Worm (Caenorhabditis elegans): ENCODE measurements around the gene F15B9.10.

F15B9.10 gene

DNA sequence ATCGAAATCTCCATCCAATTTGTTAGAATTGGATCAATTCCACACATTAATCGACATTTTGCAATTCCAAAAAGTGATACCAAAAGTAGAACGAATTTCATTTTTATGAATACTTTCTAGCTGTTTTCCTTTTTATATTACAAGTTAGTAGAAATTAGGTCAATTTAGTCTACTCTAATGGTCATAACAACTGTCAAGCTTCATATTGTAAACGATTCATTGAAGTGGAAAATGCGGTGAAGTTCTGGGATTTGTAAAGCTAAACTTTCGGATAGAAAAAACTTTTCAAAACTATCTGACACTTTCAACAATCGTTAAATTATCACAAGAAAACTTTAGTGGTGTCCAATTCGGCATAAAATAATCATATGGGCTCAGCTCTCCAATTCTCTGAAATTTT, 25.9 kb upstream of the F15B9.10 start, which contains the start of gene W07G4.7:
Gene W07G4.7, minus strand, starts transcription at position 101 of the 400 bp plus-strand sequence.
- TF ChIP-seq unc-62 (GFP tag; optimal IDR thresholded peaks at IDR 0.05) (no peak), mml-1 (tag; optimal IDR thresholded peaks at IDR 0.05) (no peak), sea-2 (GFP tag; optimal IDR thresholded peaks at IDR 0.05) (no peak), pqm-1 (tag; optimal IDR thresholded peaks at IDR 0.05) (no peak), snpc-4 (tag; optimal IDR thresholded peaks at IDR 0.05) (no peak), ztf-11 (tag; optimal IDR thresholded peaks at IDR 0.05) (no peak), nhr-67 (tag; optimal IDR thresholded peaks at IDR 0.05) (no peak), nhr-28 (tag; optimal IDR thresholded peaks at IDR 0.05) (no peak), nhr-12 (tag; optimal IDR thresholded peaks at IDR 0.05) (no peak), nhr-76 (tag; optimal IDR thresholded peaks at IDR 0.05) (no peak), fkh-2 (tag; optimal IDR thresholded peaks at IDR 0.05) (no peak)

ce11 chrV:13033223-13033622, 24.5 kb upstream of the F15B9.10 start, which contains the start of gene W07G4.1:
Gene W07G4.1, plus strand, starts transcription at chrV:13033523.
- TF ChIP-seq ceh-82 (tag; optimal IDR thresholded peaks at IDR 0.05) (no peak), egl-27 (tag; optimal IDR thresholded peaks at IDR 0.05) (no peak), nhr-11 (tag; optimal IDR thresholded peaks at IDR 0.05) (no peak), elt-1 (tag; optimal IDR thresholded peaks at IDR 0.05) (no peak), ZK546.5 (tag; optimal IDR thresholded peaks at IDR 0.05) (no peak), egl-5 (tag; optimal IDR thresholded peaks at IDR 0.05) (no peak), jun-1 (tag; optimal IDR thresholded peaks at IDR 0.05) (no peak), ztf-11 (tag; optimal IDR thresholded peaks at IDR 0.05) (no peak), pqm-1 (tag; optimal IDR thresholded peaks at IDR 0.05) (no peak), skn-1 (tag; optimal IDR thresholded peaks at IDR 0.05) (no peak), ceh-9 (tag; optimal IDR thresholded peaks at IDR 0.05) (no peak), ceh-16 (tag; optimal IDR thresholded peaks at IDR 0.05) (no peak), nhr-43 (tag; optimal IDR thresholded peaks at IDR 0.05; ENCODE audit: poor library complexity, severe bottlenecking) (no peak), lin-15B (tag; optimal IDR thresholded peaks at IDR 0.05) (no peak), ama-1 (optimal IDR thresholded peaks at IDR 0.05) (no peak), hmg-11 (tag; optimal IDR thresholded peaks at IDR 0.05) (no peak), nhr-237 (tag; optimal IDR thresholded peaks at IDR 0.05) (no peak), elt-3 (tag; optimal IDR thresholded peaks at IDR 0.05) (no peak), unc-39 (tag; optimal IDR thresholded peaks at IDR 0.05) (no peak), sea-2 (GFP tag; optimal IDR thresholded peaks at IDR 0.05) (no peak)

- TF ChIP-seq zag-1 (tag; optimal IDR thresholded peaks at IDR 0.05) (no peak), fkh-10 (GFP tag; optimal IDR thresholded peaks at IDR 0.05) (peak; percentile 13), ztf-4 (tag; optimal IDR thresholded peaks at IDR 0.05) (no peak), lsy-12 (tag; optimal IDR thresholded peaks at IDR 0.05) (no peak)
Observed at ce11 chrV:13028871-13029270, 20.1 kb upstream of the F15B9.10 start.

- TF ChIP-seq tbx-2 (tag; optimal IDR thresholded peaks at IDR 0.05) (no peak), fkh-10 (GFP tag; optimal IDR thresholded peaks at IDR 0.05) (no peak), sea-2 (GFP tag; optimal IDR thresholded peaks at IDR 0.05) (no peak), hmg-11 (tag; optimal IDR thresholded peaks at IDR 0.05) (no peak), ceh-82 (tag; optimal IDR thresholded peaks at IDR 0.05) (no peak), snpc-4 (tag; optimal IDR thresholded peaks at IDR 0.05) (no peak), elt-3 (tag; optimal IDR thresholded peaks at IDR 0.05) (no peak), elt-2 (tag; optimal IDR thresholded peaks at IDR 0.05) (peak; percentile 17), pha-4 (tag; optimal IDR thresholded peaks at IDR 0.05) (no peak)
Observed at ce11 chrV:13026631-13027299, 18.0 kb upstream of the F15B9.10 start.

- TF ChIP-seq mdl-1 (tag; optimal IDR thresholded peaks at IDR 0.05) (no peak), tbx-2 (tag; optimal IDR thresholded peaks at IDR 0.05) (no peak), fos-1 (tag; optimal IDR thresholded peaks at IDR 0.05) (no peak), elt-1 (tag; optimal IDR thresholded peaks at IDR 0.05) (no peak), elt-3 (tag; optimal IDR thresholded peaks at IDR 0.05) (no peak), nhr-237 (tag; optimal IDR thresholded peaks at IDR 0.05) (no peak), lin-15B (tag; optimal IDR thresholded peaks at IDR 0.05) (no peak), elt-2 (tag; optimal IDR thresholded peaks at IDR 0.05) (no peak), R02D3.7 (tag; optimal IDR thresholded peaks at IDR 0.05) (no peak), ZK546.5 (tag; optimal IDR thresholded peaks at IDR 0.05) (no peak), nhr-11 (tag; optimal IDR thresholded peaks at IDR 0.05) (no peak), nhr-28 (tag; optimal IDR thresholded peaks at IDR 0.05) (no peak), snpc-4 (tag; optimal IDR thresholded peaks at IDR 0.05) (no peak), fkh-2 (tag; optimal IDR thresholded peaks at IDR 0.05) (no peak), pha-4 (tag; optimal IDR thresholded peaks at IDR 0.05) (no peak)
Observed at ce11 chrV:13025283-13025682, 16.6 kb upstream of the F15B9.10 start.

Measured in whole organism, L3 larva.